Worm (Caenorhabditis elegans): Measurements from ENCODE around the gene gstk-2.

gstk-2 gene

ce11 chrIV:7240564-7240963 lies 1.5 kb downstream of the gstk-2 start:
- TF ChIP-seq unc-62 (GFP tag; optimal IDR thresholded peaks at IDR 0.05) (peak; percentile 48), hmg-11 (tag; optimal IDR thresholded peaks at IDR 0.05) (no peak), lin-39 (tag; optimal IDR thresholded peaks at IDR 0.05) (no peak)

ce11 chrIV:7237668-7238214 lies 4.3 kb downstream of the gstk-2 start, which contains the start of gene elo-3:
Gene elo-3 (plus strand): TSS chrIV:7237718.
- TF ChIP-seq pqm-1 (tag; optimal IDR thresholded peaks at IDR 0.05) (peak; percentile 51), pha-4 (tag; optimal IDR thresholded peaks at IDR 0.05) (peak; percentile 9), ZK546.5 (tag; optimal IDR thresholded peaks at IDR 0.05) (no peak), nhr-237 (tag; optimal IDR thresholded peaks at IDR 0.05) (no peak), elt-2 (tag; optimal IDR thresholded peaks at IDR 0.05) (peak; percentile 63), elt-3 (tag; optimal IDR thresholded peaks at IDR 0.05) (no peak)

DNA sequence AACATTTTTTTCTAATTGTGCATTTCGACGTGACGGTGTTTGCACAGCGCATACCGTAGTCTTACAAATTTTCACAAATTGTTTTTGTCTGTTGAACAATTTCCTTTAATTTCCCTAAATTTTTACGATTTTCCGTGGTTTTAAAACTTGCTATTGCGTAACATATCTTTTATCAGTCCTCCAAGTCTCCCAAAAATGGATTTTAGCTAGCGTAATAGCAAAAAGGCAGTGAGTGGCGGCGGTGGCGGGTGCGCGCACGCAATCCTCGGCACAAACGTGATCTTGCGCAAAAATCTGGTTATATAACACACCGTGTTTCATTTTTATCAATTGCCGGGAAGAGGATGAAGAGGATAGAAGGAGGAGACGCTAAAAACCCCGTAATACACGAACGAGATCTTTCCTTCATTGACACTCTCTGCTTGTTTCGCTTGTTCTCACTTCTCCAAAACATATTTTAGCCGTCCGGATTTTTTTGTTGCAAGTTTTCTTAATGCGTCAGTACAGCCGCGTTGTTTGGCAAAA lies 5.8 kb downstream of the gstk-2 start:
- no peak for TF ChIP-seq zag-1 (tag; optimal IDR thresholded peaks at IDR 0.05)
- no peak for TF ChIP-seq unc-39 (tag; optimal IDR thresholded peaks at IDR 0.05)
- peak; percentile 34 for TF ChIP-seq nhr-23 (tag; optimal IDR thresholded peaks at IDR 0.05)
- TF ChIP-seq nhr-43 (tag; optimal IDR thresholded peaks at IDR 0.05; ENCODE audit: poor library complexity, severe bottlenecking): peak; percentile 56
- no peak for TF ChIP-seq tbx-2 (tag; optimal IDR thresholded peaks at IDR 0.05)
- TF ChIP-seq ceh-28 (tag; optimal IDR thresholded peaks at IDR 0.05): no peak
- TF ChIP-seq ceh-16 (tag; optimal IDR thresholded peaks at IDR 0.05): no peak
- no peak for TF ChIP-seq egl-5 (tag; optimal IDR thresholded peaks at IDR 0.05)

DNA sequence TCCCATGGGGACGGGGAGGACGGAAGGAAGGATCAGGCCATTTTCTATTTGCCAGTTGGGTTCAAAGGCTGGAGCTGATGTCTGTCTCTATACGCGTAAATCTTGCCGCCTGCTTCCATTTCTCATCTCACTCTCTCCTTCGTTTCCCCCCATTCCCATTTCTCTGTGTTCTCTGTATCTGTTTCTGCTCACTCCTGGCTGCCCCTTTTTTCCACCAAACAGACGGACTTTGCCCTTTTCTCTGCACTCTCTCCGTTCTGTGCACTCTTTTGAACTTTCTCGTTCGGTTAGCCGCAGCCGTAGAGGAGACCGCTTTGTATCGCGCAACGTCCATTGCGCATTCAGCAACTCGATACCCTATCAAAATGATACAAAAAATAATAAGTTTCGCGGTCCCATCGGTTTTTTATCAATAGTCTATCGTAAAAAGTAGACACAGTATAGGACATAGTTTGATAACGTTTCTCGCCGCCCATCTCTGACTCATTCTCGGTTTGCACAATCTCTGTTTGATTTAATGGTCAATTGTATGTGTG lies 6.6 kb downstream of the gstk-2 start:
- TF ChIP-seq pha-4 (tag; optimal IDR thresholded peaks at IDR 0.05): peak; percentile 64
- peak; percentile 79 for TF ChIP-seq hmg-11 (tag; optimal IDR thresholded peaks at IDR 0.05)
- no peak for TF ChIP-seq skn-1 (tag; optimal IDR thresholded peaks at IDR 0.05)
- TF ChIP-seq elt-2 (tag; optimal IDR thresholded peaks at IDR 0.05): peak; percentile 92
- peak; percentile 55 for TF ChIP-seq egl-5 (tag; optimal IDR thresholded peaks at IDR 0.05)
- TF ChIP-seq lin-15B (tag; optimal IDR thresholded peaks at IDR 0.05): peak; percentile 39
- TF ChIP-seq nhr-12 (tag; optimal IDR thresholded peaks at IDR 0.05): no peak
- peak; percentile 58 for TF ChIP-seq lin-39 (tag; optimal IDR thresholded peaks at IDR 0.05)
- TF ChIP-seq tbx-2 (tag; optimal IDR thresholded peaks at IDR 0.05): peak; percentile 44
- no peak for TF ChIP-seq nhr-67 (tag; optimal IDR thresholded peaks at IDR 0.05)
- TF ChIP-seq nhr-23 (tag; optimal IDR thresholded peaks at IDR 0.05): peak; percentile 6
- TF ChIP-seq nhr-11 (tag; optimal IDR thresholded peaks at IDR 0.05): peak; percentile 34
- peak; percentile 45 for TF ChIP-seq snpc-4 (tag; optimal IDR thresholded peaks at IDR 0.05)
- TF ChIP-seq pqm-1 (tag; optimal IDR thresholded peaks at IDR 0.05): peak; percentile 87
- TF ChIP-seq jun-1 (tag; optimal IDR thresholded peaks at IDR 0.05): peak; percentile 76
- no peak for TF ChIP-seq sea-2 (GFP tag; optimal IDR thresholded peaks at IDR 0.05)
- TF ChIP-seq nfya-1 (tag; optimal IDR thresholded peaks at IDR 0.05; ENCODE audit: insufficient read depth): peak; percentile 79

- TF ChIP-seq elt-1 (tag; optimal IDR thresholded peaks at IDR 0.05): peak; percentile 93
- TF ChIP-seq tbx-2 (tag; optimal IDR thresholded peaks at IDR 0.05): no peak
- TF ChIP-seq ztf-4 (tag; optimal IDR thresholded peaks at IDR 0.05): no peak
Observed at ce11 chrIV:7234623-7235022, 7.4 kb downstream of the gstk-2 start.

ce11 chrIV:7233566-7234014 lies 8.5 kb downstream of the gstk-2 start:
- TF ChIP-seq nfya-1 (tag; optimal IDR thresholded peaks at IDR 0.05; ENCODE audit: insufficient read depth) (peak; percentile 19), lin-39 (tag; optimal IDR thresholded peaks at IDR 0.05) (peak; percentile 7), lsy-12 (tag; optimal IDR thresholded peaks at IDR 0.05) (no peak), egl-5 (tag; optimal IDR thresholded peaks at IDR 0.05) (peak; percentile 57), snpc-4 (tag; optimal IDR thresholded peaks at IDR 0.05) (no peak), nhr-43 (tag; optimal IDR thresholded peaks at IDR 0.05; ENCODE audit: poor library complexity, severe bottlenecking) (peak; percentile 72)
